Fruit fly (Drosophila melanogaster): ENCODE measurements around the gene CG14042.

dm6 chr2L:5059645-5060254, 22.2 kb downstream of the CG14042 start, which contains the start of gene Rpn11:
- no peak for TF ChIP-seq CTCF (optimal IDR thresholded peaks at IDR 0.05)
- no peak for TF ChIP-seq CG8478 (optimal IDR thresholded peaks at IDR 0.05)

All from S2 (cell line).